Fruit fly (Drosophila melanogaster) whole organism, wandering third instar larva: Measurements from ENCODE around the gene yellow-f2.

Experiments
- CG9705 ChIP-seq: fragments of 200-800 bp; sonication (Bioruptor generic); optimal IDR thresholded peaks from 2 replicates; lab custom pipeline; 2018; ENCODE audit warnings: missing biosample characterization, mild to moderate bottlenecking, missing genetic modification characterization
- CrebA ChIP-seq: fragments of 200-800 bp; sonication (Bioruptor generic); optimal IDR thresholded peaks from 2 replicates; lab custom pipeline; 2016; ENCODE audit warnings: missing biosample characterization, mild to moderate bottlenecking, missing genetic modification characterization, borderline replicate concordance
- Dfd ChIP-seq: fragments of >200 bp; optimal IDR thresholded peaks from 2 replicates; lab custom pipeline; 2017; ENCODE audit warnings: missing biosample characterization, missing genetic modification characterization
- Dif ChIP-seq: fragments of 200-275, 200-300 bp; sonication (Bioruptor generic); optimal IDR thresholded peaks from 2 replicates; lab custom pipeline; 2018; ENCODE audit warnings: missing biosample characterization, missing genetic modification characterization; ENCODE audit not compliant: partially characterized antibody
- GATAd ChIP-seq: sonication (Bioruptor generic); optimal IDR thresholded peaks from 2 replicates; lab custom pipeline; 2016; ENCODE audit warnings: missing biosample characterization, missing genetic modification characterization
- HLH106 ChIP-seq: fragments of 200-800 bp; optimal IDR thresholded peaks from 3 replicates; lab custom pipeline; 2019; ENCODE audit warnings: missing biosample characterization, mild to moderate bottlenecking, missing genetic modification characterization, moderate library complexity
- Hnf4 ChIP-seq: fragments of 200-800 bp; sonication (Bioruptor generic); optimal IDR thresholded peaks from 2 replicates; lab custom pipeline; 2016; ENCODE audit warnings: missing biosample characterization, mild to moderate bottlenecking, missing genetic modification characterization
- Hr78 ChIP-seq: fragments of >200 bp; optimal IDR thresholded peaks from 2 replicates; lab custom pipeline; 2017; ENCODE audit warnings: missing biosample characterization, missing genetic modification characterization
- Hr83 ChIP-seq: fragments of 200-300 bp; sonication (Bioruptor generic); optimal IDR thresholded peaks from 2 replicates; lab custom pipeline; 2016; ENCODE audit warnings: missing biosample characterization, mild to moderate bottlenecking, missing genetic modification characterization, moderate library complexity; ENCODE audit not compliant: poor library complexity, severe bottlenecking
- Mio ChIP-seq: sonication (Bioruptor generic); optimal IDR thresholded peaks from 2 replicates; lab custom pipeline; 2016; ENCODE audit warnings: missing biosample characterization, missing genetic modification characterization
- Myc ChIP-seq: fragments of >200 bp; optimal IDR thresholded peaks from 2 replicates; lab custom pipeline; 2017
- N ChIP-seq: fragments of >200 bp; optimal IDR thresholded peaks from 2 replicates; lab custom pipeline; 2018; ENCODE audit warnings: missing biosample characterization, missing external identifiers, missing genetic modification characterization
- OdsH ChIP-seq: fragments of 200-800 bp; sonication (Bioruptor generic); optimal IDR thresholded peaks from 2 replicates; lab custom pipeline; 2016; ENCODE audit warnings: missing biosample characterization, mild to moderate bottlenecking, missing genetic modification characterization
- br ChIP-seq: fragments of 200-800 bp; sonication (Bioruptor generic); optimal IDR thresholded peaks from 2 replicates; lab custom pipeline; 2016; ENCODE audit warnings: missing biosample characterization, missing genetic modification characterization
- brk ChIP-seq: fragments of 200-800 bp; sonication (Bioruptor generic); optimal IDR thresholded peaks from 2 replicates; lab custom pipeline; 2016; ENCODE audit warnings: missing biosample characterization, mild to moderate bottlenecking, missing genetic modification characterization
- dl ChIP-seq, 2 experiments: fragments of 175-275, 200-275 bp in 1 of 2; fragments of 200-275 bp in 1 of 2; sonication (Bioruptor generic); optimal IDR thresholded peaks; lab custom pipeline; 2018; ENCODE audit warnings: mild to moderate bottlenecking in 2 of 2, missing biosample characterization in 2 of 2, missing genetic modification characterization in 2 of 2, moderate library complexity in 2 of 2; ENCODE audit not compliant: partially characterized antibody in 2 of 2, insufficient read depth in 1 of 2
- dsf ChIP-seq: sonication (Bioruptor generic); optimal IDR thresholded peaks from 2 replicates; lab custom pipeline; 2016; ENCODE audit warnings: missing biosample characterization, missing genetic modification characterization, borderline replicate concordance
- foxo ChIP-seq, 2 experiments: fragments of 200-800 bp; sonication (Bioruptor generic); optimal IDR thresholded peaks; 2 replicates in 1 of 2; 3 replicates in 1 of 2; lab custom pipeline; 2016 to 2017; ENCODE audit warnings: missing biosample characterization in 2 of 2, missing genetic modification characterization in 2 of 2
- fru ChIP-seq: fragments of 200-800 bp; sonication (Bioruptor generic); optimal IDR thresholded peaks from 3 replicates; lab custom pipeline; 2016; ENCODE audit warnings: missing biosample characterization, mild to moderate bottlenecking, missing genetic modification characterization
- h ChIP-seq: fragments of 200-800 bp; sonication (Bioruptor generic); optimal IDR thresholded peaks from 3 replicates; lab custom pipeline; 2016; ENCODE audit warnings: missing biosample characterization, mild to moderate bottlenecking, missing genetic modification characterization
- jim ChIP-seq: fragments of 175-275, 200-325 bp; sonication (Bioruptor generic); optimal IDR thresholded peaks from 2 replicates; lab custom pipeline; 2016; ENCODE audit warnings: missing biosample characterization, mild to moderate bottlenecking, missing genetic modification characterization
- pan ChIP-seq: fragments of >200 bp; optimal IDR thresholded peaks from 2 replicates; lab custom pipeline; 2017
- psq ChIP-seq: fragments of 200-800 bp; sonication (Bioruptor generic); optimal IDR thresholded peaks from 3 replicates; lab custom pipeline; 2017; ENCODE audit warnings: missing biosample characterization, mild to moderate bottlenecking, missing genetic modification characterization, moderate library complexity
- rgr ChIP-seq: fragments of 200-800 bp; sonication (Bioruptor generic); optimal IDR thresholded peaks from 3 replicates; lab custom pipeline; 2016; ENCODE audit warnings: missing biosample characterization, mild to moderate bottlenecking, missing genetic modification characterization
- sage ChIP-seq: fragments of 200-800 bp; sonication (Bioruptor generic); optimal IDR thresholded peaks from 2 replicates; lab custom pipeline; 2016; ENCODE audit warnings: missing biosample characterization, mild to moderate bottlenecking, missing genetic modification characterization
- sv ChIP-seq: fragments of 200-800 bp; sonication (Bioruptor generic); optimal IDR thresholded peaks from 3 replicates; lab custom pipeline; 2016; ENCODE audit warnings: missing biosample characterization, missing genetic modification characterization

The yellow-f2 gene

DNA sequence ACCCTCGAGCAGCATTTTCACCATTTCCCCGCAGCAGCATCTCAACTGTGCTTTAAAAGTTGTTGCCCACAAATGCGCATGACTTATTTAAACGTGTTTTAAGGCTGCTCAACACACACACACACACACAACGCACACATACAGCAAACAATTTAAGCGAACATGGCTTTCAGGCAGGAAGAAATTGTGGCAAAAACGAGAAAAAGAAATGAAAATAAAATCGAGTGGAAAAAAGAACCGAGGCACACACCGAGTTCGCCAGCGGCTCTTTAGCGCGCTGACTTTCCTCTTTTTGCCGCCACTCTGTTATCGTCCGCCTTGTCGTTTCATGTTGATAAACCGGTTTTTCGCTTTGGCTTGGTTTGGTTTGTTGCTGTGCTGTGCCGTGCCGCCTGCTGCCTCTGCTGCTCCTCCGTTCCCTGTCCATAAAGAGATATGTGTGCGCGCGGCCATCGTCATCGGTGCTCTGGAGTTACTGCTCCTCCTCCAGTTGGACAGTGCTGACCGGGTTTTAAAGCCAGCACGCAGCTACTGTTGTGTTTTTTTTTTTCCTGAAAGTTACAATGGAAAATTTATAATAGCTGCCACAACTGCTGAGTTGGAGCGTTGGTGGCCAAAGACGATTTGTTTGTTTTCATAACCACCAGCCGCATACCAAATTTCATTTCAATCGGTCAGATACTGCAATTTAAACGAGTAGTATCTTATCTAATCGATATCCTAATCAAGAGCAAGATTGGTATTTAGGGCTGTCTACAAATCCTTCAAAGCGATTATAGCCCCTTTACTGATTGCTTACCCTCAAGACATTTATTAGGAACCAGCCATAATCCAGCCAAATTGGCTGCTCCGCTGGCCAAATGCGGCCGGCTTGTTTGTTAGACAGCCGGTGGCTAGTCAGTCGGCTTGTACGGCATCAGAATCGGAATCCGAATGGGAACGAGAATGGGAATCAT, 21.1 kb upstream of the yellow-f2 start (continued):
- peak; percentile 11 for TF ChIP-seq OdsH (GFP tag; lab: Kevin White, UChicago)
- peak; percentile 22 to 72 for TF ChIP-seq foxo (GFP tag; optimal IDR thresholded peaks at IDR 0.05; lab: Kevin White, UChicago)
- TF ChIP-seq br: peak; percentile 36
- TF ChIP-seq Hr83: peak; percentile 65
- peak; percentile 21 for TF ChIP-seq jim (GFP tag; lab: Kevin White, UChicago)
- TF ChIP-seq dl (GFP tag; optimal IDR thresholded peaks at IDR 0.05; lab: Kevin White, UChicago; ENCODE audit: insufficient read depth in 1 of 2, partially characterized antibody in 2 of 2): peak; percentile 60 to 71
- no peak for TF ChIP-seq dsf (GFP tag; lab: Kevin White, UChicago)
- TF ChIP-seq h (GFP tag; lab: Kevin White, UChicago): peak; percentile 42
- peak; percentile 46 for TF ChIP-seq sage
- TF ChIP-seq Hnf4 (GFP tag; lab: Kevin White, UChicago): peak; percentile 16

DNA sequence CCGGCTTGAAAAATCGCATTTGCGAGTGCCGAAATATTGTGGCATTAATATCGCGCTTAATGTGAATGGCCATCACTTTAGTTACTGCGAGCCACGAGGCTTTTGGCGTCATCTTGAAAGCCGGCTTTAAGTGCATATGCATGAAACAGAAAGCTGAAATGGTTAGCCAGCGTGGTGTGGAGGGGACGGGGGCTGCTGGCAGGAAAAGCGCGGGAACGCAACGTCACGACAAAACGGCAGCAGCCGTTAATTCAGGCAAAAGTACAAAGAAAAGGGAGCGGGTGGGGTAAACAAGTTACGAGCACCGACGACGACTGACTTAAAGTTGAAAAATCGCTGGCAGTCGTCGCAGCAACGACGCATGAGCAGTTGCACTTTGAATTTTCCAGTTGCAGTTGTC, 20.5 kb upstream of the yellow-f2 start:
- TF ChIP-seq sage (no peak), brk (no peak), dsf (GFP tag; lab: Kevin White, UChicago) (no peak), Myc (no peak), Dfd (no peak), HLH106 (tag; lab: Kevin White, UChicago) (no peak), jim (GFP tag; lab: Kevin White, UChicago) (no peak)

DNA sequence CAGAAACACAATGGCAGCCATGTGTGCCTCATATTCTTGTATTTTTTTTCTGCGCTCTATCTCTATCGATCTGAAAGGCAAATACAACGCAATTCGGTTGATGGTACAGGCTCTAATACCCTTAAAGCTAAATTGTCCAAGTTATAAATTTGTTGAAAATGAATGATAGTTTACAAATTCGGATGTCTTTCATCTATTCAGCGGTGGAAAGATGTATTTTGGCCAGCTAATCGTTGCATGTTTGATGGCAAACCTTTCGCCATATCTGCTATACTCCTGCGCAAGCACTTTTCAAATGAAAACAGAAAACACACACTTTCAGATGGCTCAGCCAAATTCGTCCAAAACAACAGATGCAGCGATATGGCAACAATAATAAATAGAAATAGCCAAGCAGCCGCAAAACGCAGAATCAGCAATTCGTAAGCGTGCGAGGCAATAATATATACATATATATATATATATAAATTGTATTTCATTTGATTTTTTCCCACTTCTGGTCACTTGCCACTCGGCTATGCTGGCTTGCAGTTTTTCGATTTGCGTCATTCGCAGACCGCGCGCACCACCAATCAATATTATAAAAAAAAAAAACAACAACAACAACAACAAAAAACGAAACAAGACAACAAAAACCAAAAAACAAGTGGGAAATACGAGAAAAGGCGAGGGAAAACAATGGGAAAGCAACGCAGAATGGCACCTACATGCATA, 19.4 kb upstream of the yellow-f2 start:
- no peak for TF ChIP-seq CG9705 (GFP tag; lab: Kevin White, UChicago)
- TF ChIP-seq dl (GFP tag; optimal IDR thresholded peaks at IDR 0.05; lab: Kevin White, UChicago; ENCODE audit: insufficient read depth in 1 of 2, partially characterized antibody in 2 of 2): no peak
- TF ChIP-seq sv (GFP tag; lab: Kevin White, UChicago): no peak
- no peak for TF ChIP-seq jim (GFP tag; lab: Kevin White, UChicago)
- no peak for TF ChIP-seq dsf (GFP tag; lab: Kevin White, UChicago)
- TF ChIP-seq rgr (GFP tag; lab: Kevin White, UChicago): no peak
- TF ChIP-seq fru (GFP tag; lab: Kevin White, UChicago): no peak
- no peak for TF ChIP-seq Hr78 (GFP tag; lab: Kevin White, UChicago)
- TF ChIP-seq Hr83: no peak
- no peak for TF ChIP-seq pan (lab: Kevin White, UChicago)
- no peak for TF ChIP-seq psq (GFP tag; lab: Kevin White, UChicago)
- TF ChIP-seq Dif (GFP tag; lab: Kevin White, UChicago): no peak
- no peak for TF ChIP-seq GATAd (GFP tag; lab: Kevin White, UChicago)
- TF ChIP-seq h (GFP tag; lab: Kevin White, UChicago): no peak

DNA sequence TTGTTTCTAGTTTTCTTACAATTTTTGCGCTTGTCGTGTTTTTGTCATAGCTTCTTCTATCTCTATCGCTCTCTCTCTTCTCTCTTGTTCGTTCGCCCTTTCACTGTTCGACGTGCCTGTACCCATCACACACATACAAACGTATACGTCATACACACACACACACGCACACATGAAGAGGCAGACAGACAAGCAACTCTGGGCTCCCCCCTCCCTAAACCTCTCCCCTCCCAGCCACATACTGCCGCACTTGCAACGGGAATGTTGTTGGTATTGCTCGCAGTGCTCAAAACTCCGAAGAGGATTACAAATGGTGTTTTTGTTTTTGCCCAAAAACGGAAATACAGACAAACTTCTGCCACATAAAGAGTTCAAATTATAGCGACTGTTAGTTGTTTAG, 18.0 kb upstream of the yellow-f2 start:
- no peak for TF ChIP-seq GATAd (GFP tag; lab: Kevin White, UChicago)
- TF ChIP-seq Mio (GFP tag; lab: Kevin White, UChicago): no peak
- TF ChIP-seq pan (lab: Kevin White, UChicago): no peak
- peak; percentile 34 for TF ChIP-seq psq (GFP tag; lab: Kevin White, UChicago)
- TF ChIP-seq Hr83: peak; percentile 21
- TF ChIP-seq CG9705 (GFP tag; lab: Kevin White, UChicago): no peak
- peak in 1 of 2 experiments; percentile 7 for TF ChIP-seq dl (GFP tag; optimal IDR thresholded peaks at IDR 0.05; lab: Kevin White, UChicago; ENCODE audit: insufficient read depth in 1 of 2, partially characterized antibody in 2 of 2)
- no peak for TF ChIP-seq Dfd
- no peak for TF ChIP-seq N (GFP tag; lab: Kevin White, UChicago)
- TF ChIP-seq Dif (GFP tag; lab: Kevin White, UChicago): no peak
- TF ChIP-seq HLH106 (tag; lab: Kevin White, UChicago): no peak
- no peak for TF ChIP-seq brk
- no peak for TF ChIP-seq jim (GFP tag; lab: Kevin White, UChicago)
- TF ChIP-seq dsf (GFP tag; lab: Kevin White, UChicago): no peak
- TF ChIP-seq sv (GFP tag; lab: Kevin White, UChicago): no peak
- TF ChIP-seq h (GFP tag; lab: Kevin White, UChicago): no peak
- TF ChIP-seq CrebA (GFP tag; lab: Kevin White, UChicago): no peak
- TF ChIP-seq fru (GFP tag; lab: Kevin White, UChicago): no peak
